Worm (Caenorhabditis elegans) whole organism, L4 larva: ENCODE data around the gene clec-3.

Source experiments
- Y5F2A.4 ChIP-seq: fragments of 200-800 bp; sonication (Bioruptor generic); optimal IDR thresholded peaks from 2 replicates; lab custom pipeline; 2018; ENCODE audit warnings: mild to moderate bottlenecking, missing genetic modification characterization, missing compliant biosample characterization
- Y75B8A.6 ChIP-seq: fragments of 200-800 bp; sonication (Bioruptor generic); IDR thresholded peaks from 2 replicates; pipeline ENCODE4 v1.3.6; 2022; ENCODE audit warnings: missing genetic modification reagents, missing genetic modification characterization, missing compliant biosample characterization
- aha-1 ChIP-seq: fragments of 150-350 bp; peaks from one replicate; lab custom pipeline; 2014; ENCODE audit warnings: missing biosample characterization, missing genetic modification characterization
- aly-2 ChIP-seq: sonication (generic microtip); optimal IDR thresholded peaks from 2 replicates; lab custom pipeline; 2018; ENCODE audit warnings: missing biosample characterization, missing genetic modification characterization
- arid-1 ChIP-seq: fragments of 200-800 bp; sonication (Bioruptor generic); conservative IDR thresholded peaks from 2 replicates; pipeline ENCODE4 v1.3.6; 2022; ENCODE audit warnings: missing genetic modification reagents, missing genetic modification characterization, missing compliant biosample characterization
- ceh-20 ChIP-seq: fragments of 200-800 bp; sonication (Bioruptor generic); IDR thresholded peaks from 2 replicates; pipeline ENCODE4 v1.3.6; 2022; ENCODE audit warnings: missing genetic modification reagents, missing genetic modification characterization, missing compliant biosample characterization
- cey-2 ChIP-seq: sonication (generic microtip); optimal IDR thresholded peaks from 3 replicates; lab custom pipeline; 2017; ENCODE audit warnings: missing genetic modification characterization, mild to moderate bottlenecking, missing compliant biosample characterization, antibody characterized with exemption, borderline replicate concordance; ENCODE audit not compliant: insufficient read depth
- daf-16 ChIP-seq, 3 experiments: sonication (generic microtip); optimal IDR thresholded peaks; 2 replicates each; lab custom pipeline; 2016 to 2017; ENCODE audit warnings: missing genetic modification characterization in 3 of 3, missing genetic modification reagents in 3 of 3, mild to moderate bottlenecking in 2 of 3, missing compliant biosample characterization in 2 of 3, missing biosample characterization in 1 of 3, moderate library complexity in 1 of 3
- dmd-8 ChIP-seq: fragments of 200-800 bp; sonication (Bioruptor generic); IDR thresholded peaks from 2 replicates; pipeline ENCODE4 v1.3.6; 2022; ENCODE audit warnings: missing genetic modification characterization, missing compliant biosample characterization
- duxl-1 ChIP-seq: sonication (generic microtip); optimal IDR thresholded peaks from 2 replicates; lab custom pipeline; 2016; ENCODE audit warnings: mild to moderate bottlenecking, missing genetic modification characterization, moderate library complexity, missing compliant biosample characterization; ENCODE audit not compliant: poor library complexity
- dve-1 ChIP-seq: sonication (generic microtip); optimal IDR thresholded peaks from 2 replicates; lab custom pipeline; 2017; ENCODE audit warnings: antibody characterized with exemption, mild to moderate bottlenecking, missing genetic modification characterization, missing compliant biosample characterization; ENCODE audit not compliant: insufficient read depth
- fkh-10 ChIP-seq: fragments of 150-350 bp; optimal IDR thresholded peaks from 2 replicates; lab custom pipeline; 2014; ENCODE audit warnings: missing biosample characterization, missing genetic modification reagents, missing genetic modification characterization
- lin-13 ChIP-seq: fragments of 150-350 bp; optimal IDR thresholded peaks from 2 replicates; lab custom pipeline; 2014; ENCODE audit warnings: missing biosample characterization, missing genetic modification reagents, missing genetic modification characterization
- lin-15B ChIP-seq: fragments of 150-350 bp; sonication (generic microtip); optimal IDR thresholded peaks from 3 replicates; lab custom pipeline; 2014; ENCODE audit warnings: missing biosample characterization, missing genetic modification characterization
- madf-9 ChIP-seq: fragments of 200-800 bp; sonication (Bioruptor generic); conservative IDR thresholded peaks from 2 replicates; pipeline ENCODE4 v1.3.6; 2022; ENCODE audit warnings: missing genetic modification reagents, missing genetic modification characterization, missing compliant biosample characterization
- mep-1 ChIP-seq: fragments of 150-350 bp; sonication (generic microtip); optimal IDR thresholded peaks from 3 replicates; lab custom pipeline; 2014; ENCODE audit warnings: missing biosample characterization, missing genetic modification characterization
- mes-2 ChIP-seq: sonication (generic microtip); optimal IDR thresholded peaks from 2 replicates; lab custom pipeline; 2016; ENCODE audit warnings: missing genotype, mild to moderate bottlenecking, missing genetic modification characterization, missing compliant biosample characterization; ENCODE audit not compliant: poor library complexity, severe bottlenecking
- nhr-42 ChIP-seq: fragments of 200-800 bp; sonication (Bioruptor generic); IDR thresholded peaks from 2 replicates; pipeline ENCODE4 v1.3.6; 2022; ENCODE audit warnings: missing genetic modification characterization, missing compliant biosample characterization
- nhr-77 ChIP-seq: fragments of 150-350 bp; optimal IDR thresholded peaks from 2 replicates; lab custom pipeline; 2014; ENCODE audit warnings: missing biosample characterization, missing genetic modification characterization
- php-3 ChIP-seq: fragments of 200-800 bp; sonication (Bioruptor generic); IDR thresholded peaks from 2 replicates; pipeline ENCODE4 v1.3.6; 2022; ENCODE audit warnings: missing genetic modification reagents, missing genetic modification characterization, missing compliant biosample characterization
- pqm-1 ChIP-seq: sonication (generic microtip); optimal IDR thresholded peaks from 2 replicates; lab custom pipeline; 2017; ENCODE audit warnings: missing biosample characterization, missing genetic modification characterization
- rbr-2 ChIP-seq: sonication (generic microtip); optimal IDR thresholded peaks from 2 replicates; lab custom pipeline; 2016; ENCODE audit warnings: missing genotype, missing genetic modification characterization, missing compliant biosample characterization
- saeg-2 ChIP-seq: fragments of 200-800 bp; sonication (Bioruptor generic); IDR thresholded peaks from 2 replicates; pipeline ENCODE4 v1.3.6; 2022; ENCODE audit warnings: missing genetic modification reagents, missing genetic modification characterization, missing compliant biosample characterization
- set-16 ChIP-seq: fragments of 200-800 bp; sonication (Bioruptor generic); IDR thresholded peaks from 2 replicates; pipeline ENCODE4 v1.3.6; 2022; ENCODE audit warnings: missing genetic modification reagents, missing genetic modification characterization, missing compliant biosample characterization
- zip-2 ChIP-seq: fragments of 150-350 bp; optimal IDR thresholded peaks from 2 replicates; lab custom pipeline; 2014; ENCODE audit warnings: missing biosample characterization, missing genetic modification characterization

Gene clec-3

DNA sequence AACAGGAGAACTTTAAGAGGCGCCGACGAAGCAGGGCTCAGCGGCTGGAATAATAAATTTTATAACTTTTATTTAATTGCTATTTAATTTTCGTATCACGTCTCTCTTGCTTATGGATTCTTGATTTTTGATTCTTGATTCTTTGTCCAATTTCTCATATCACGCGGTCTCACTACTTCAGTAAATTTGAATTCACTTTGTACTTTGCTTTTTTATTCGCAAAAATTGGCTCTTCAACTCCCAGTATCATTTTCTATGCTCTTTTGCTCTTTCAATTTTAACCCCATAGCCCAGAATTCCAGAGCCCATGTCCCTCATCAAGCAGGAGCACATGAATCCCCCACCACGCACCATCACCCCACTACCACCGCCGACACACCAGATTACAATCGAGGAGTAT is 17.5 kb downstream of the clec-3 start, which contains the start of gene lido-10:
TSS of gene lido-10 (plus strand) at position 301 of the 400 bp plus-strand sequence.
- TF ChIP-seq Y5F2A.4 (GFP tag; lab: Kevin White, UChicago) (no peak), mep-1 (no peak), rbr-2 (tag; lab: Kevin White, UChicago) (no peak), arid-1 (GFP tag; lab: Robert Waterston, UW) (no peak), cey-2 (tag; lab: Kevin White, UChicago) (no peak), lin-13 (GFP tag; lab: Kevin White, UChicago) (no peak), pqm-1 (tag; lab: Kevin White, UChicago) (no peak), zip-2 (tag; lab: Kevin White, UChicago) (no peak), Y75B8A.6 (GFP tag; lab: Robert Waterston, UW) (no peak), dve-1 (tag; lab: Kevin White, UChicago) (no peak), nhr-77 (no peak), nhr-42 (no peak), fkh-10 (no peak)

DNA sequence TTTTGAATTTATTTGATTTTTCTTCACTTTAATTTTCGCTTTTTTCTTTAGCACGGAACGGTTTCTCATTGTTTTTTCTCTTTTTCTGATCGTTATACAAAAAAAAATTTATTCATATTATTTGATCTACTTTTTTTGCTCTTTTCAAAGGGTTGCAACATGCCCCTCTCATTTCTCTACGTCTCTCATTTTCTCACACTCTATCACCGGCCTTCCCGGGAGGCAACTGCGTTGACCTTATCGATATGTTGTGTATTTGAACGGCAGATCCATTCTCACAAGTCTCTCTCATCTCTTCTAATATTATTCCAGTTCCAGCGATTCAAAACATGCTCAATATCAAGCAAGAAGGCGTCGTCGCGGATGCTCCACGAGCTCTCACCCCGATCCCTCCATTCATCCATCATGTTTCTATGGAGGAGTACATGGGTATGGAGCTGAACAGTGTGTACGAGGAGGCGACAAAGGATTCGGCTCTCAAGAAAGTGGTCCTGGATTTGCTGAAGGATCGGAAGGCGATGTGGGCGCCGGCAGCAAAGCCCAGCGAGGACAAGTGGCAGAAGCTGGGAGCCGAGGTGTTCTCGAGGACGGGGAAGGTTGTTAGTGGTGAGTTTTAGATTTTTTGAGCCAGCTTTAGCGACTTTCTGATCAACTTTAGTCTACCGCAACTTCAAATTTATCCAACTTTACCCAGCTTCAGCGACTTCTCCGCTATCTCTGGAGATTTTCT is 19.0 kb downstream of the clec-3 start, which contains the start of gene lido-9:
TSS of gene lido-9 (plus strand) at position 234 of the 730 bp plus-strand sequence.
- TF ChIP-seq mep-1 (no peak), duxl-1 (tag; lab: Kevin White, UChicago) (peak; percentile 38), set-16 (GFP tag; lab: Robert Waterston, UW) (peak; percentile 67), php-3 (GFP tag; lab: Robert Waterston, UW) (no peak), dmd-8 (GFP tag; lab: Robert Waterston, UW) (0 out of 2 replicates have a peak, but pooled peaks have one; percentile 4)

ce11 chrII:2997828-2998441 is 21.8 kb downstream of the clec-3 start:
- TF ChIP-seq madf-9 (GFP tag; lab: Robert Waterston, UW) (no peak), duxl-1 (tag; lab: Kevin White, UChicago) (peak; percentile 16)

ce11 chrII:2996721-2997120 is 23.0 kb downstream of the clec-3 start, which contains the start of gene lido-8:
lido-8 (plus strand) TSS chrII:2997021.
- peak; percentile 52 for TF ChIP-seq aha-1 (tag; lab: Kevin White, UChicago)
- TF ChIP-seq lin-15B, result no peak

- TF ChIP-seq aha-1 (tag; lab: Kevin White, UChicago) (peak; percentile 77), daf-16 (GFP tag; optimal IDR thresholded peaks at IDR 0.05; lab: Kevin White, UChicago) (no peak), daf-16 (tag; optimal IDR thresholded peaks at IDR 0.05; lab: Kevin White, UChicago) (no peak), ceh-20 (0 out of 2 replicates have a peak, but pooled peaks have one; percentile 10)
- TF ChIP-seq, all 104 proteins: peak for 2
Measured at ce11 chrII:2994590-2995392, 24.9 kb downstream of the clec-3 start.

DNA sequence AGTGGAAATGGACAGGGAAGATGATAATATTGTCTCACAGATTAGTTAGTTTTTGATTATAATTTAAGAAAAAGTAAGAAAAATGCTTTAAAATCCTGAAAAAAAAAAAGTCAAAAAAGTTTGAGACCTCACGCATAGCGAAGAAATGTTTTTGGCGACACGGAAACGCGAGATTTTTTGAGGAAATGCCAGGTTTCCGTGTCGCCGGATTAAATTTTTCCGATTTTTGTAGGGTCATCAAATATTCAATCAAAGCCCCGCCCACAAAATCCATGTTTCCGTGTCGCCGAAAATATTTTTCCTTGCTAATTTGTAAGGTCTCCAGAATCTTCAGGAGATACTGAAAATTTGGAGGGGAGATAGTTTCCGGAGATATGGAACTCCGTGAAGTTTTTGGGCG is 27.4 kb downstream of the clec-3 start:
- TF ChIP-seq saeg-2 (GFP tag; lab: Robert Waterston, UW) (no peak), aly-2 (tag; lab: Kevin White, UChicago) (no peak), mes-2 (tag; lab: Kevin White, UChicago) (peak; percentile 53)
